Fruit fly (Drosophila melanogaster): ENCODE data around the gene CG8534.

The CG8534 gene

DNA sequence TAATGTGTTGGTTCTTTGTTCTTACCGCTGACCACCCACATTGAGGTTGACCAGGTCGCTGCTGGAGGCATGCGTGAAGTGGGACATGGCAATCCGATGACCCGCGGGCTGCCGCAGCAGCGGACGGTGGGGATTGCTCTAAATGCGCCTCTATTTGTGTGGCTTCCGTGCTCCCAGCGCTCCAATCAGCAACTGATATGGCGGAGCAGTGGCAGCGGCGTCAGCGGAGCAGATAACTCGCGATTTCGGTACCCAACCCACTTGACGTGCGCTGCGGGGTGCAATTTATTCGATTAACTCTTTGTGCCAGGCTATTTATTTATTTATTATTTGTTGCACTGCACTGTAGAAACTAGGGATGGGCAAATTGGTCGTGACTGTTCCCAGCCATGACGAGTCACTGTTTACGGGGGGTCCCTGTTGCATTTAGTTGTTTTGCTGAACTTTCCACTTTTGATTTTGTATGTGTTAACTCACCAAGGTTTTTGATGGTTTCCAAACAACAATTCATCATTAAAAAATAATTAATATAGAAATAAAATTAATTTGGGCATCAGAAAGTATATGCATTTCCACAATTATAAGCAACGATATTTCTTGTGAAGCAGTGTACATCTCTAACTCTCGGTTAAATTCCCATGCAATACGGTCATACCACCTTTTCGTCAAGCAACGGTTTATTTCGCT, 11.8 kb upstream of the CG8534 start, which contains the start of the genes CG9467 and CG8526:
Gene CG9467 (minus strand): TSS at position 383 of the 687 bp plus-strand sequence.
Gene CG8526 (plus strand): TSS at position 637 of the 687 bp plus-strand sequence.
- TF ChIP-seq EcR (GFP tag; optimal IDR thresholded peaks at IDR 0.05): peak; percentile 16
- no peak for TF ChIP-seq CG14655 (GFP tag; optimal IDR thresholded peaks at IDR 0.05)
- TF ChIP-seq CG9948 (tag; optimal IDR thresholded peaks at IDR 0.05): peak; percentile 32
- TF ChIP-seq CG15710 (tag; optimal IDR thresholded peaks at IDR 0.05): peak; percentile 65
- TF ChIP-seq Pif1B (GFP tag; optimal IDR thresholded peaks at IDR 0.05): no peak
- peak; percentile 63 for TF ChIP-seq CG32121 (GFP tag; IDR thresholded peaks at IDR 0.05)
- peak; percentile 41 for TF ChIP-seq Snoo (tag; optimal IDR thresholded peaks at IDR 0.05)
- peak; percentile 9 for TF ChIP-seq CG34367 (tag; optimal IDR thresholded peaks at IDR 0.05)
- peak; percentile 31; the same call in 2 of the 3 replicates for TF ChIP-seq fd96Ca (GFP tag; IDR thresholded peaks at IDR 0.05)
- TF ChIP-seq CG17806 (tag; optimal IDR thresholded peaks at IDR 0.05): peak; percentile 47
- no peak for TF ChIP-seq rn (GFP tag; IDR thresholded peaks at IDR 0.05)

- TF ChIP-seq CG4496 (GFP tag; IDR thresholded peaks at IDR 0.05) (peak; percentile 83; the same call in 2 of the 3 replicates), EcR (GFP tag; optimal IDR thresholded peaks at IDR 0.05) (peak; percentile 76), CG10348 (GFP tag; IDR thresholded peaks at IDR 0.05) (no peak), CG32121 (GFP tag; IDR thresholded peaks at IDR 0.05) (peak; percentile 83), Snoo (tag; optimal IDR thresholded peaks at IDR 0.05) (peak; percentile 62), Pif1B (GFP tag; optimal IDR thresholded peaks at IDR 0.05) (no peak), Ets98B (GFP tag; IDR thresholded peaks at IDR 0.05) (peak; percentile 57), D1 (tag; optimal IDR thresholded peaks at IDR 0.05) (no peak), CG9948 (tag; optimal IDR thresholded peaks at IDR 0.05) (no peak), CG13204 (GFP tag; optimal IDR thresholded peaks at IDR 0.05) (no peak), CG12605 (GFP tag; IDR thresholded peaks at IDR 0.05) (peak; percentile 65), rn (GFP tag; IDR thresholded peaks at IDR 0.05) (peak; percentile 55; the same call in 1 of the 2 replicates), CG14655 (GFP tag; optimal IDR thresholded peaks at IDR 0.05) (no peak), Pif1A (GFP tag; optimal IDR thresholded peaks at IDR 0.05) (no peak), gl (tag; optimal IDR thresholded peaks at IDR 0.05) (peak; percentile 88), CG17806 (tag; optimal IDR thresholded peaks at IDR 0.05) (peak; percentile 47), fd96Ca (GFP tag; IDR thresholded peaks at IDR 0.05) (peak; percentile 72; the same call in 2 of the 3 replicates), CG34367 (tag; optimal IDR thresholded peaks at IDR 0.05) (peak; percentile 75), CG8159 (tag; optimal IDR thresholded peaks at IDR 0.05) (peak; percentile 43), CG15710 (tag; optimal IDR thresholded peaks at IDR 0.05) (no peak), CG8301 (tag; optimal IDR thresholded peaks at IDR 0.05) (no peak)
Observed at dm6 chr3R:9808946-9809545, 3.5 kb upstream of the CG8534 start, which contains the start of gene FBXO11. Gene FBXO11 (minus strand): TSS chr3R:9809368.

dm6 chr3R:9813861-9814260, 1.3 kb downstream of the CG8534 start, which contains the start of gene eloF:
Gene eloF (plus strand): TSS chr3R:9814161.
- TF ChIP-seq CG4496 (GFP tag; IDR thresholded peaks at IDR 0.05): no peak
- TF ChIP-seq CG17806 (tag; optimal IDR thresholded peaks at IDR 0.05): no peak
- TF ChIP-seq CG10348 (GFP tag; IDR thresholded peaks at IDR 0.05): no peak

DNA sequence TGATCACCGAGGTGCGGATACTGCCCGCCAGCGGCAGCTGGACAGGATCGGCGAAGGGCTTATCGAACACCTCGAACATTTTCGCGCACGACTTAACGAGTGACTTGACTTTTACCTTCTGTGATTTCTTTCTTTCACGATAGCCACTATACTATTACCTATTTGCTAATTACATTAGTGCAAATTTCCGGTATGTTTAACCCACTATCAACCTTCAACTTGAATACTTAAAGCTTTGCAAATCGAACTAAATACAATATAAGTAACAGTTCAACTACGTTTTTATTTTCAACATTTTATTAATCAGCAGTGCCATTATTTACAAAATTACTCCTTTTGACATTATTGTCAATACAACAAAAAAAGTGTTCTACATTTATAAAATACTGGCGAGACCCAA, 4.3 kb downstream of the CG8534 start, which contains the start of gene CG16904:
Gene CG16904 (minus strand): TSS at position 101 of the 400 bp plus-strand sequence.
- no peak for TF ChIP-seq Ets98B (GFP tag; IDR thresholded peaks at IDR 0.05)
- no peak for TF ChIP-seq CG13204 (GFP tag; optimal IDR thresholded peaks at IDR 0.05)
- no peak for TF ChIP-seq gl (tag; optimal IDR thresholded peaks at IDR 0.05)
- no peak for TF ChIP-seq CG17806 (tag; optimal IDR thresholded peaks at IDR 0.05)
- TF ChIP-seq CG10348 (GFP tag; IDR thresholded peaks at IDR 0.05): no peak
- TF ChIP-seq rn (GFP tag; IDR thresholded peaks at IDR 0.05): no peak

- no peak for TF ChIP-seq Pif1B (GFP tag; optimal IDR thresholded peaks at IDR 0.05)
- no peak for TF ChIP-seq CG12605 (GFP tag; IDR thresholded peaks at IDR 0.05)
- no peak for TF ChIP-seq CG34367 (tag; optimal IDR thresholded peaks at IDR 0.05)
- TF ChIP-seq CG32121 (GFP tag; IDR thresholded peaks at IDR 0.05): no peak
- no peak for TF ChIP-seq fd96Ca (GFP tag; IDR thresholded peaks at IDR 0.05)
- no peak for TF ChIP-seq rn (GFP tag; IDR thresholded peaks at IDR 0.05)
- no peak for TF ChIP-seq CG9948 (tag; optimal IDR thresholded peaks at IDR 0.05)
- no peak for TF ChIP-seq CG8301 (tag; optimal IDR thresholded peaks at IDR 0.05)
- no peak for TF ChIP-seq CG14655 (GFP tag; optimal IDR thresholded peaks at IDR 0.05)
- no peak for TF ChIP-seq CG4496 (GFP tag; IDR thresholded peaks at IDR 0.05)
- no peak for TF ChIP-seq Ets98B (GFP tag; IDR thresholded peaks at IDR 0.05)
- TF ChIP-seq CG15710 (tag; optimal IDR thresholded peaks at IDR 0.05): no peak
- no peak for TF ChIP-seq CG10348 (GFP tag; IDR thresholded peaks at IDR 0.05)
Observed at dm6 chr3R:9818295-9818694, 5.7 kb downstream of the CG8534 start, which contains the start of gene CG9459. Gene CG9459 (minus strand): TSS chr3R:9818395.

DNA sequence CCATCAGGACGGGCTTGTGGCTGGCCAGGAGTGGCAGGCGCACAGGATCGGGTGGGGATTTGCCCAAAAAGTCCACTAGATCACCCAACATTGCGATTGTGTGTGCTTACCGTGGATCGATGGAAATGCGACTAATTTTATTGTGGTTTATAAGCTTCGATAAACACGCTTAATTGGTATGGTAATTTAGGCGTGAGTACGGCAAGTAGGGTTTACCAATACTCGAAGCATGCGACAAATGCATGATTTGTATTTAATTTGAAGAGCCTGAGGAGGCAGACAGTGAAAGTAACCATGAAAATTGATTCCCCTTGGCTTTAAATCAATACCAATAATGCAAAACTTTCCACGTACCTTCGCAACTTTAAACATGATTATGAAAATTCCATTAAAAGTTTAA, 7.2 kb downstream of the CG8534 start, which contains the start of gene CG9458:
Gene CG9458 (minus strand): TSS at position 101 of the 400 bp plus-strand sequence.
- TF ChIP-seq CG12605 (GFP tag; IDR thresholded peaks at IDR 0.05) (no peak), CG15710 (tag; optimal IDR thresholded peaks at IDR 0.05) (no peak), CG8301 (tag; optimal IDR thresholded peaks at IDR 0.05) (no peak), Snoo (tag; optimal IDR thresholded peaks at IDR 0.05) (no peak), fd96Ca (GFP tag; IDR thresholded peaks at IDR 0.05) (no peak), EcR (GFP tag; optimal IDR thresholded peaks at IDR 0.05) (no peak), CG8159 (tag; optimal IDR thresholded peaks at IDR 0.05) (no peak), CG32121 (GFP tag; IDR thresholded peaks at IDR 0.05) (no peak), CG10348 (GFP tag; IDR thresholded peaks at IDR 0.05) (no peak), rn (GFP tag; IDR thresholded peaks at IDR 0.05) (no peak), gl (tag; optimal IDR thresholded peaks at IDR 0.05) (no peak), D1 (tag; optimal IDR thresholded peaks at IDR 0.05) (no peak)
